Worm (Caenorhabditis elegans): Measurements from ENCODE around the gene F57F4.2.

- no peak for TF ChIP-seq him-1 (tag; optimal IDR thresholded peaks at IDR 0.05)
- no peak for TF ChIP-seq dao-5 (tag; optimal IDR thresholded peaks at IDR 0.05)
Observed at ce11 chrV:6349597-6349996, 39.9 kb downstream of the F57F4.2 start.
